Worm (Caenorhabditis elegans) whole organism, young adult: ENCODE results near the gene clc-20.

Source experiments
- B0019.2 ChIP-seq: fragments of 200-800 bp; sonication (Bioruptor generic); conservative IDR thresholded peaks from 2 replicates; pipeline ENCODE4 v1.3.6; 2022; ENCODE audit warnings: missing genetic modification reagents, missing genetic modification characterization, missing compliant biosample characterization
- B0336.3 ChIP-seq: fragments of 200-800 bp; sonication (Bioruptor generic); IDR thresholded peaks from 2 replicates; pipeline ENCODE4 v1.3.6; 2022; ENCODE audit warnings: missing genetic modification characterization, missing compliant biosample characterization
- D2030.7 ChIP-seq: fragments of 200-800 bp; sonication (Bioruptor generic); IDR thresholded peaks from 2 replicates; pipeline ENCODE4 v1.3.6; 2022; ENCODE audit warnings: missing genetic modification reagents, missing genetic modification characterization, missing compliant biosample characterization
- F33H1.4 ChIP-seq: fragments of 200-800 bp; sonication (Bioruptor generic); IDR thresholded peaks from 2 replicates; pipeline ENCODE4 v1.3.6; 2022; ENCODE audit warnings: missing genetic modification reagents, missing genetic modification characterization, missing compliant biosample characterization
- F37B4.10 ChIP-seq: fragments of 200-800 bp; sonication (Bioruptor generic); IDR thresholded peaks from 2 replicates; pipeline ENCODE4 v1.3.6; 2022; ENCODE audit warnings: missing genetic modification characterization, missing compliant biosample characterization
- F39B2.1 ChIP-seq: fragments of 200-800 bp; sonication (Bioruptor generic); IDR thresholded peaks from 2 replicates; pipeline ENCODE4 v1.3.6; 2022; ENCODE audit warnings: missing genetic modification reagents, missing genetic modification characterization, missing compliant biosample characterization
- K12H6.12 ChIP-seq: fragments of 200-800 bp; sonication (Bioruptor generic); optimal IDR thresholded peaks from 2 replicates; lab custom pipeline; 2018; ENCODE audit warnings: mild to moderate bottlenecking, missing genetic modification characterization, missing compliant biosample characterization
- Y67H2A.10 ChIP-seq: fragments of 200-800 bp; sonication (Bioruptor generic); conservative IDR thresholded peaks from 2 replicates; pipeline ENCODE4 v1.3.6; 2022; ENCODE audit warnings: missing genetic modification reagents, missing genetic modification characterization, missing compliant biosample characterization
- attf-5 ChIP-seq: fragments of 200-800 bp; sonication (Bioruptor generic); optimal IDR thresholded peaks from 2 replicates; lab custom pipeline; 2018; ENCODE audit warnings: mild to moderate bottlenecking, missing genetic modification characterization, missing compliant biosample characterization
- bed-2 ChIP-seq: fragments of 200-800 bp; sonication (Bioruptor generic); IDR thresholded peaks from 2 replicates; pipeline ENCODE4 v1.3.6; 2022; ENCODE audit warnings: missing genetic modification reagents, missing genetic modification characterization, missing compliant biosample characterization
- cebp-1 ChIP-seq, 2 experiments: fragments of 200-800 bp in 1 of 2; sonication (Bioruptor generic) in 1 of 2; sonication (generic microtip) in 1 of 2; IDR thresholded peaks in 1 of 2; optimal IDR thresholded peaks in 1 of 2; 2 replicates each; pipeline versions ENCODE4 v1.3.6 to Lab custom; 2017 to 2022; ENCODE audit warnings: missing compliant biosample characterization in 2 of 2, missing genetic modification characterization in 2 of 2, mild to moderate bottlenecking in 1 of 2, missing genetic modification reagents in 1 of 2, moderate library complexity in 1 of 2
- ceh-27 ChIP-seq: fragments of 200-800 bp; sonication (Bioruptor generic); optimal IDR thresholded peaks from 2 replicates; lab custom pipeline; 2018; ENCODE audit warnings: mild to moderate bottlenecking, missing genetic modification characterization, moderate library complexity, missing compliant biosample characterization
- dox-1 ChIP-seq: fragments of 200-800 bp; sonication (Bioruptor generic); IDR thresholded peaks from 2 replicates; pipeline ENCODE4 v1.3.6; 2022; ENCODE audit warnings: missing genetic modification reagents, missing genetic modification characterization, missing compliant biosample characterization
- dpl-1 ChIP-seq: fragments of 150-350 bp; optimal IDR thresholded peaks from 2 replicates; lab custom pipeline; 2014; ENCODE audit warnings: missing biosample characterization, missing genetic modification reagents, missing genetic modification characterization
- efl-1 ChIP-seq: fragments of 150-350 bp; optimal IDR thresholded peaks from 2 replicates; lab custom pipeline; 2014; ENCODE audit warnings: missing biosample characterization, missing genetic modification reagents, missing genetic modification characterization
- egrh-3 ChIP-seq: fragments of 200-800 bp; sonication (Bioruptor generic); IDR thresholded peaks from 2 replicates; pipeline ENCODE4 v1.3.6; 2022; ENCODE audit warnings: missing genetic modification reagents, missing genetic modification characterization, missing compliant biosample characterization
- ekl-4 ChIP-seq: fragments of 200-800 bp; sonication (Bioruptor generic); IDR thresholded peaks from 2 replicates; pipeline ENCODE4 v1.3.6; 2022; ENCODE audit warnings: missing genetic modification reagents, missing genetic modification characterization, missing compliant biosample characterization
- him-1 ChIP-seq: sonication (generic microtip); optimal IDR thresholded peaks from 2 replicates; lab custom pipeline; 2016; ENCODE audit warnings: missing genotype, missing genetic modification reagents, missing genetic modification characterization, missing compliant biosample characterization
- hmg-1.2 ChIP-seq: fragments of 200-800 bp; sonication (Bioruptor generic); IDR thresholded peaks from 2 replicates; pipeline ENCODE4 v1.3.6; 2022; ENCODE audit warnings: missing genetic modification reagents, missing genetic modification characterization, missing compliant biosample characterization
- hsf-1 ChIP-seq: fragments of 200-800 bp; sonication (Bioruptor generic); IDR thresholded peaks from 2 replicates; pipeline ENCODE4 v1.3.6; 2022; ENCODE audit warnings: missing genetic modification reagents, missing genetic modification characterization, missing compliant biosample characterization
- lag-1 ChIP-seq: fragments of 200-800 bp; sonication (Bioruptor generic); IDR thresholded peaks from 2 replicates; pipeline ENCODE4 v1.3.6; 2022; ENCODE audit warnings: missing genetic modification reagents, missing genetic modification characterization, missing compliant biosample characterization
- lin-26 ChIP-seq: fragments of 200-800 bp; sonication (Bioruptor generic); IDR thresholded peaks from 2 replicates; pipeline ENCODE4 v1.3.6; 2022; ENCODE audit warnings: missing genetic modification reagents, missing genetic modification characterization, missing compliant biosample characterization
- lin-35 ChIP-seq, 3 experiments: fragments of 150-350 bp in 2 of 3; sonication (generic microtip) in 1 of 3; optimal IDR thresholded peaks; 2 replicates each; lab custom pipeline; 2014 to 2018; ENCODE audit warnings: missing biosample characterization in 3 of 3, missing genetic modification characterization in 3 of 3, missing genetic modification reagents in 3 of 3
- lin-54 ChIP-seq: fragments of 200-800 bp; sonication (Bioruptor generic); optimal IDR thresholded peaks from 2 replicates; lab custom pipeline; 2018; ENCODE audit warnings: mild to moderate bottlenecking, missing genetic modification characterization, missing compliant biosample characterization
- lsl-1 ChIP-seq: fragments of 200-800 bp; sonication (Bioruptor generic); optimal IDR thresholded peaks from 2 replicates; lab custom pipeline; 2018; ENCODE audit warnings: mild to moderate bottlenecking, missing genetic modification characterization, moderate library complexity, missing compliant biosample characterization
- mcd-1 ChIP-seq: fragments of 200-800 bp; sonication (Bioruptor generic); IDR thresholded peaks from 2 replicates; pipeline ENCODE4 v1.3.6; 2022; ENCODE audit warnings: missing genetic modification reagents, missing genetic modification characterization, missing compliant biosample characterization
- mxl-1 ChIP-seq: sonication (generic microtip); optimal IDR thresholded peaks from 2 replicates; lab custom pipeline; 2016; ENCODE audit warnings: missing genetic modification characterization, missing compliant biosample characterization
- nfyb-1 ChIP-seq: fragments of 200-800 bp; sonication (Bioruptor generic); IDR thresholded peaks from 2 replicates; pipeline ENCODE4 v1.3.6; 2022; ENCODE audit warnings: missing genetic modification reagents, missing genetic modification characterization, missing compliant biosample characterization
- nhr-27 ChIP-seq: fragments of 200-800 bp; sonication (Bioruptor generic); optimal IDR thresholded peaks from 2 replicates; lab custom pipeline; 2018; ENCODE audit warnings: mild to moderate bottlenecking, missing genetic modification characterization, moderate library complexity, missing compliant biosample characterization
- nhr-90 ChIP-seq: sonication (generic microtip); optimal IDR thresholded peaks from 2 replicates; lab custom pipeline; 2016; ENCODE audit warnings: missing genotype, mild to moderate bottlenecking, missing genetic modification characterization, missing compliant biosample characterization
- rcor-1 ChIP-seq: fragments of 200-800 bp; sonication (Bioruptor generic); IDR thresholded peaks from 2 replicates; pipeline ENCODE4 v1.3.6; 2022; ENCODE audit warnings: missing genetic modification reagents, missing genetic modification characterization, missing compliant biosample characterization
- snpc-3.4 ChIP-seq: sonication (generic microtip); optimal IDR thresholded peaks from 2 replicates; lab custom pipeline; 2017; ENCODE audit warnings: missing genetic modification characterization, mild to moderate bottlenecking, missing compliant biosample characterization, antibody characterized with exemption, moderate library complexity, missing genotype, missing genetic modification reagents
- snpc-4 ChIP-seq, 5 experiments: fragments of 150-350 bp in 1 of 5; sonication (generic microtip) in 4 of 5; optimal IDR thresholded peaks; 2 replicates each; lab custom pipeline; 2014 to 2018; ENCODE audit warnings: missing genetic modification characterization in 5 of 5, missing biosample characterization in 3 of 5, antibody characterized with exemption in 2 of 5, mild to moderate bottlenecking in 2 of 5, missing compliant biosample characterization in 2 of 5, missing genotype in 2 of 5, moderate library complexity in 2 of 5, missing genetic modification reagents in 1 of 5
- tbp1 ChIP-seq: fragments of 200-800 bp; sonication (Bioruptor generic); optimal IDR thresholded peaks from 2 replicates; lab custom pipeline; 2018; ENCODE audit warnings: mild to moderate bottlenecking, missing genetic modification characterization, missing compliant biosample characterization
- tbx-9 ChIP-seq: sonication (generic microtip); optimal IDR thresholded peaks from 2 replicates; lab custom pipeline; 2016; ENCODE audit warnings: borderline replicate concordance, missing genetic modification characterization, inconsistent platforms, missing compliant biosample characterization
- tlf-1 ChIP-seq: fragments of 200-800 bp; sonication (Bioruptor generic); optimal IDR thresholded peaks from 2 replicates; lab custom pipeline; 2018; ENCODE audit warnings: mild to moderate bottlenecking, missing genetic modification characterization, missing compliant biosample characterization
- ztf-18 ChIP-seq: sonication (generic microtip); optimal IDR thresholded peaks from 2 replicates; lab custom pipeline; 2016; ENCODE audit warnings: missing genotype, mild to moderate bottlenecking, missing genetic modification characterization, missing compliant biosample characterization
- ztf-25 ChIP-seq: fragments of 200-800 bp; sonication (Bioruptor generic); IDR thresholded peaks from 2 replicates; pipeline ENCODE4 v1.3.6; 2022; ENCODE audit warnings: missing genetic modification reagents, missing genetic modification characterization, missing compliant biosample characterization
- ztf-26 ChIP-seq: sonication (generic microtip); optimal IDR thresholded peaks from 2 replicates; lab custom pipeline; 2017; ENCODE audit warnings: missing genetic modification characterization, missing compliant biosample characterization

The clc-20 gene

ce11 chrIII:887874-888299 is 15.5 kb downstream of the clc-20 start (continued):
- peak; percentile 88 for TF ChIP-seq hmg-1.2 (GFP tag; lab: Robert Waterston, UW)
- no peak for TF ChIP-seq dpl-1 (GFP tag; lab: Kevin White, UChicago)
- TF ChIP-seq tlf-1 (GFP tag; lab: Kevin White, UChicago), result no peak
- TF ChIP-seq B0336.3 (GFP tag; lab: Robert Waterston, UW), result peak; percentile 38; the same call in 1 of the 2 replicates
- no peak for TF ChIP-seq mxl-1 (tag; lab: Kevin White, UChicago)
- TF ChIP-seq ekl-4 (GFP tag; lab: Robert Waterston, UW), result peak; percentile 57; the same call in 1 of the 2 replicates
- peak; percentile 41 for TF ChIP-seq snpc-4 (GFP tag; optimal IDR thresholded peaks at IDR 0.05; lab: Kevin White, UChicago)
- TF ChIP-seq snpc-4 (tag; optimal IDR thresholded peaks at IDR 0.05; lab: Kevin White, UChicago), result peak in 2 of 4 experiments; percentile 34 to 43
- no peak for TF ChIP-seq cebp-1 (GFP tag; IDR thresholded peaks at IDR 0.05; lab: Robert Waterston, UW)
- TF ChIP-seq cebp-1 (tag; optimal IDR thresholded peaks at IDR 0.05; lab: Kevin White, UChicago), result peak; percentile 76
- TF ChIP-seq nfyb-1 (GFP tag; lab: Robert Waterston, UW), result 0 out of 2 replicates have a peak, but pooled peaks have one; percentile 53
- peak; percentile 18 for TF ChIP-seq lin-54 (GFP tag; lab: Kevin White, UChicago)
- peak; percentile 80 for TF ChIP-seq ceh-27
- TF ChIP-seq rcor-1, result no peak
- TF ChIP-seq K12H6.12 (tag; lab: Kevin White, UChicago), result peak; percentile 77
- TF ChIP-seq lsl-1 (GFP tag; lab: Kevin White, UChicago), result no peak
- peak; percentile 71 for TF ChIP-seq mcd-1 (GFP tag; lab: Robert Waterston, UW)
- TF ChIP-seq Y67H2A.10 (GFP tag; lab: Robert Waterston, UW), result no peak
- TF ChIP-seq ztf-18 (tag; lab: Kevin White, UChicago), result no peak
- TF ChIP-seq bed-2 (GFP tag; lab: Robert Waterston, UW), result no peak
- no peak for TF ChIP-seq lag-1
- TF ChIP-seq hsf-1 (GFP tag; lab: Robert Waterston, UW), result no peak
- TF ChIP-seq D2030.7, result no peak
- TF ChIP-seq dox-1 (GFP tag; lab: Robert Waterston, UW), result peak; percentile 59; the same call in 1 of the 2 replicates
- no peak for TF ChIP-seq him-1 (tag; lab: Kevin White, UChicago)
- TF ChIP-seq lin-26 (GFP tag; lab: Robert Waterston, UW), result peak; percentile 74; the same call in 1 of the 2 replicates
- TF ChIP-seq egrh-3 (GFP tag; lab: Robert Waterston, UW), result no peak
- TF ChIP-seq tbx-9 (tag; lab: Kevin White, UChicago), result no peak
- peak; percentile 9 for TF ChIP-seq nhr-90 (tag; lab: Kevin White, UChicago)
- TF ChIP-seq ztf-25 (GFP tag; lab: Robert Waterston, UW), result no peak
- no peak for TF ChIP-seq tbp1 (GFP tag; lab: Kevin White, UChicago)
- no peak for TF ChIP-seq snpc-3.4 (tag; lab: Kevin White, UChicago)
- no peak for TF ChIP-seq F39B2.1 (GFP tag; lab: Robert Waterston, UW)
- peak in 1 of 3 experiments; percentile 41 for TF ChIP-seq lin-35 (GFP tag; optimal IDR thresholded peaks at IDR 0.05; lab: Kevin White, UChicago)
- TF ChIP-seq F33H1.4 (GFP tag; lab: Robert Waterston, UW), result no peak
- peak; percentile 56 for TF ChIP-seq ztf-26 (tag; lab: Kevin White, UChicago)
- TF ChIP-seq, all 124 proteins: peak for 23

- TF ChIP-seq F37B4.10 (no peak), lsl-1 (GFP tag; lab: Kevin White, UChicago) (peak; percentile 64), B0019.2 (no peak), nhr-27 (tag; lab: Kevin White, UChicago) (no peak), attf-5 (GFP tag; lab: Kevin White, UChicago) (peak; percentile 30), efl-1 (GFP tag; lab: Kevin White, UChicago) (peak; percentile 10)
Observed at ce11 chrIII:888983-889549, 16.7 kb downstream of the clc-20 start.
